Fruit fly (Drosophila melanogaster) whole organism, wandering third instar larva: Measurements from ENCODE around the gene Sc2.

Source experiments
- Abd-B ChIP-seq: fragments of >200 bp; optimal IDR thresholded peaks from 2 replicates; lab custom pipeline; 2017; ENCODE audit warnings: missing biosample characterization, missing genetic modification characterization
- CG32264 ChIP-seq: fragments of 200-800 bp; sonication (Bioruptor generic); optimal IDR thresholded peaks from 2 replicates; lab custom pipeline; 2016; ENCODE audit warnings: missing biosample characterization, missing genetic modification characterization
- CG9705 ChIP-seq: fragments of 200-800 bp; sonication (Bioruptor generic); optimal IDR thresholded peaks from 2 replicates; lab custom pipeline; 2018; ENCODE audit warnings: missing biosample characterization, mild to moderate bottlenecking, missing genetic modification characterization
- CrebA ChIP-seq: fragments of 200-800 bp; sonication (Bioruptor generic); optimal IDR thresholded peaks from 2 replicates; lab custom pipeline; 2016; ENCODE audit warnings: missing biosample characterization, mild to moderate bottlenecking, missing genetic modification characterization, borderline replicate concordance
- Dfd ChIP-seq: fragments of >200 bp; optimal IDR thresholded peaks from 2 replicates; lab custom pipeline; 2017; ENCODE audit warnings: missing biosample characterization, missing genetic modification characterization
- Dif ChIP-seq: fragments of 200-275, 200-300 bp; sonication (Bioruptor generic); optimal IDR thresholded peaks from 2 replicates; lab custom pipeline; 2018; ENCODE audit warnings: missing biosample characterization, missing genetic modification characterization; ENCODE audit not compliant: partially characterized antibody
- GATAd ChIP-seq: sonication (Bioruptor generic); optimal IDR thresholded peaks from 2 replicates; lab custom pipeline; 2016; ENCODE audit warnings: missing biosample characterization, missing genetic modification characterization
- HLH106 ChIP-seq: fragments of 200-800 bp; optimal IDR thresholded peaks from 3 replicates; lab custom pipeline; 2019; ENCODE audit warnings: missing biosample characterization, mild to moderate bottlenecking, missing genetic modification characterization, moderate library complexity
- Hnf4 ChIP-seq: fragments of 200-800 bp; sonication (Bioruptor generic); optimal IDR thresholded peaks from 2 replicates; lab custom pipeline; 2016; ENCODE audit warnings: missing biosample characterization, mild to moderate bottlenecking, missing genetic modification characterization
- Hr78 ChIP-seq: fragments of >200 bp; optimal IDR thresholded peaks from 2 replicates; lab custom pipeline; 2017; ENCODE audit warnings: missing biosample characterization, missing genetic modification characterization
- Hr83 ChIP-seq: fragments of 200-300 bp; sonication (Bioruptor generic); optimal IDR thresholded peaks from 2 replicates; lab custom pipeline; 2016; ENCODE audit warnings: missing biosample characterization, mild to moderate bottlenecking, missing genetic modification characterization, moderate library complexity; ENCODE audit not compliant: poor library complexity, severe bottlenecking
- Jra ChIP-seq: sonication (Bioruptor generic); optimal IDR thresholded peaks from 2 replicates; lab custom pipeline; 2016; ENCODE audit warnings: missing biosample characterization, missing genetic modification characterization
- Mio ChIP-seq: sonication (Bioruptor generic); optimal IDR thresholded peaks from 2 replicates; lab custom pipeline; 2016; ENCODE audit warnings: missing biosample characterization, missing genetic modification characterization
- OdsH ChIP-seq: fragments of 200-800 bp; sonication (Bioruptor generic); optimal IDR thresholded peaks from 2 replicates; lab custom pipeline; 2016; ENCODE audit warnings: missing biosample characterization, mild to moderate bottlenecking, missing genetic modification characterization
- Rel ChIP-seq, 2 experiments: fragments of 200-800 bp; sonication (Bioruptor generic) in 1 of 2; optimal IDR thresholded peaks; 2 replicates in 1 of 2; 3 replicates in 1 of 2; lab custom pipeline; 2016 to 2019; ENCODE audit warnings: mild to moderate bottlenecking in 2 of 2, missing biosample characterization in 2 of 2, missing genetic modification characterization in 2 of 2, moderate library complexity in 1 of 2
- Sp1 ChIP-seq: fragments of 200-800 bp; sonication (Bioruptor generic); optimal IDR thresholded peaks from 3 replicates; lab custom pipeline; 2019; ENCODE audit warnings: missing biosample characterization, mild to moderate bottlenecking, missing genetic modification characterization, moderate library complexity
- Vsx2 ChIP-seq: fragments of 200-300, 225-300 bp; sonication (Bioruptor generic); optimal IDR thresholded peaks from 2 replicates; lab custom pipeline; 2018; ENCODE audit warnings: missing biosample characterization, missing genetic modification characterization; ENCODE audit not compliant: partially characterized antibody
- br ChIP-seq: fragments of 200-800 bp; sonication (Bioruptor generic); optimal IDR thresholded peaks from 2 replicates; lab custom pipeline; 2016; ENCODE audit warnings: missing biosample characterization, missing genetic modification characterization
- brk ChIP-seq: fragments of 200-800 bp; sonication (Bioruptor generic); optimal IDR thresholded peaks from 2 replicates; lab custom pipeline; 2016; ENCODE audit warnings: missing biosample characterization, mild to moderate bottlenecking, missing genetic modification characterization
- dsf ChIP-seq: sonication (Bioruptor generic); optimal IDR thresholded peaks from 2 replicates; lab custom pipeline; 2016; ENCODE audit warnings: missing biosample characterization, missing genetic modification characterization, borderline replicate concordance
- ey ChIP-seq: fragments of 200-800 bp; sonication (Bioruptor generic); optimal IDR thresholded peaks from 2 replicates; lab custom pipeline; 2016; ENCODE audit warnings: missing biosample characterization, missing genetic modification characterization
- foxo ChIP-seq, 2 experiments: fragments of 200-800 bp; sonication (Bioruptor generic); optimal IDR thresholded peaks; 2 replicates in 1 of 2; 3 replicates in 1 of 2; lab custom pipeline; 2016 to 2017; ENCODE audit warnings: missing biosample characterization in 2 of 2, missing genetic modification characterization in 2 of 2
- fru ChIP-seq: fragments of 200-800 bp; sonication (Bioruptor generic); optimal IDR thresholded peaks from 3 replicates; lab custom pipeline; 2016; ENCODE audit warnings: missing biosample characterization, mild to moderate bottlenecking, missing genetic modification characterization
- h ChIP-seq: fragments of 200-800 bp; sonication (Bioruptor generic); optimal IDR thresholded peaks from 3 replicates; lab custom pipeline; 2016; ENCODE audit warnings: missing biosample characterization, mild to moderate bottlenecking, missing genetic modification characterization
- lola ChIP-seq: fragments of >200 bp; optimal IDR thresholded peaks from 2 replicates; lab custom pipeline; 2017; ENCODE audit warnings: missing biosample characterization, missing genetic modification characterization
- pan ChIP-seq: fragments of >200 bp; optimal IDR thresholded peaks from 2 replicates; lab custom pipeline; 2017
- psq ChIP-seq: fragments of 200-800 bp; sonication (Bioruptor generic); optimal IDR thresholded peaks from 3 replicates; lab custom pipeline; 2017; ENCODE audit warnings: missing biosample characterization, mild to moderate bottlenecking, missing genetic modification characterization, moderate library complexity
- rgr ChIP-seq: fragments of 200-800 bp; sonication (Bioruptor generic); optimal IDR thresholded peaks from 3 replicates; lab custom pipeline; 2016; ENCODE audit warnings: missing biosample characterization, mild to moderate bottlenecking, missing genetic modification characterization
- sage ChIP-seq: fragments of 200-800 bp; sonication (Bioruptor generic); optimal IDR thresholded peaks from 2 replicates; lab custom pipeline; 2016; ENCODE audit warnings: missing biosample characterization, mild to moderate bottlenecking, missing genetic modification characterization
- sv ChIP-seq: fragments of 200-800 bp; sonication (Bioruptor generic); optimal IDR thresholded peaks from 3 replicates; lab custom pipeline; 2016; ENCODE audit warnings: missing biosample characterization, missing genetic modification characterization
- tai ChIP-seq: sonication (Bioruptor generic); optimal IDR thresholded peaks from 2 replicates; lab custom pipeline; 2016; ENCODE audit warnings: missing biosample characterization, missing genetic modification characterization
- woc ChIP-seq: sonication (Bioruptor generic); optimal IDR thresholded peaks from 2 replicates; lab custom pipeline; 2016; ENCODE audit warnings: missing biosample characterization, mild to moderate bottlenecking, missing genetic modification characterization

The Sc2 gene

dm6 chr3L:3905111-3905510 lies 1.8 kb downstream of the Sc2 start, which contains the start of gene ida:
Gene ida, plus strand, starts transcription at chr3L:3905344.
- no peak for TF ChIP-seq brk (GFP tag; lab: Kevin White, UChicago)
- no peak for TF ChIP-seq pan (lab: Kevin White, UChicago)
- no peak for TF ChIP-seq HLH106 (tag; lab: Kevin White, UChicago)
- no peak for TF ChIP-seq Rel (GFP tag; optimal IDR thresholded peaks at IDR 0.05; lab: Kevin White, UChicago)
- peak; percentile 40 for TF ChIP-seq Rel (tag; optimal IDR thresholded peaks at IDR 0.05; lab: Kevin White, UChicago)
- TF ChIP-seq OdsH (GFP tag; lab: Kevin White, UChicago), result no peak
- no peak for TF ChIP-seq CG9705 (GFP tag; lab: Kevin White, UChicago)
- TF ChIP-seq h (GFP tag; lab: Kevin White, UChicago), result no peak
- TF ChIP-seq Jra (GFP tag; lab: Kevin White, UChicago), result no peak
- TF ChIP-seq sage (GFP tag; lab: Kevin White, UChicago), result no peak
- no peak for TF ChIP-seq GATAd
- TF ChIP-seq Abd-B, result no peak
- peak; percentile 76 for TF ChIP-seq Hnf4 (GFP tag; lab: Kevin White, UChicago)
- TF ChIP-seq Dif (GFP tag; lab: Kevin White, UChicago), result no peak
- no peak for TF ChIP-seq dsf
- no peak for TF ChIP-seq psq (GFP tag; lab: Kevin White, UChicago)

- TF ChIP-seq CG32264 (GFP tag; lab: Kevin White, UChicago), result no peak
- TF ChIP-seq psq (GFP tag; lab: Kevin White, UChicago), result no peak
- TF ChIP-seq lola, result no peak
- no peak for TF ChIP-seq br (GFP tag; lab: Kevin White, UChicago)
- no peak for TF ChIP-seq rgr (GFP tag; lab: Kevin White, UChicago)
- TF ChIP-seq Jra (GFP tag; lab: Kevin White, UChicago), result no peak
- TF ChIP-seq tai (GFP tag; lab: Kevin White, UChicago), result no peak
- TF ChIP-seq OdsH (GFP tag; lab: Kevin White, UChicago), result no peak
- TF ChIP-seq Dif (GFP tag; lab: Kevin White, UChicago), result no peak
- TF ChIP-seq sage (GFP tag; lab: Kevin White, UChicago), result peak; percentile 73
- TF ChIP-seq dsf, result no peak
- peak; percentile 7 for TF ChIP-seq Hr83
- TF ChIP-seq h (GFP tag; lab: Kevin White, UChicago), result no peak
- no peak for TF ChIP-seq sv
Observed at dm6 chr3L:3908838-3909810, 5.8 kb downstream of the Sc2 start.

- TF ChIP-seq pan (lab: Kevin White, UChicago) (no peak), CrebA (GFP tag; lab: Kevin White, UChicago) (no peak), woc (GFP tag; lab: Kevin White, UChicago) (no peak), Rel (GFP tag; optimal IDR thresholded peaks at IDR 0.05; lab: Kevin White, UChicago) (no peak), Rel (tag; optimal IDR thresholded peaks at IDR 0.05; lab: Kevin White, UChicago) (no peak), ey (GFP tag; lab: Kevin White, UChicago) (no peak), GATAd (no peak), Sp1 (GFP tag; lab: Kevin White, UChicago) (no peak), Dif (GFP tag; lab: Kevin White, UChicago) (no peak), psq (GFP tag; lab: Kevin White, UChicago) (no peak), foxo (GFP tag; optimal IDR thresholded peaks at IDR 0.05; lab: Kevin White, UChicago) (no peak), Hr83 (no peak), CG32264 (GFP tag; lab: Kevin White, UChicago) (no peak), Vsx2 (GFP tag; lab: Kevin White, UChicago) (no peak), Hnf4 (GFP tag; lab: Kevin White, UChicago) (no peak)
Observed at dm6 chr3L:3909831-3910230, 6.5 kb downstream of the Sc2 start, which contains the start of gene mge. Gene mge, minus strand, starts transcription at chr3L:3909931.

- TF ChIP-seq pan (lab: Kevin White, UChicago) (no peak), GATAd (no peak), Mio (no peak), fru (GFP tag; lab: Kevin White, UChicago) (no peak), Hr78 (GFP tag; lab: Kevin White, UChicago) (no peak), Dfd (GFP tag; lab: Kevin White, UChicago) (no peak), rgr (GFP tag; lab: Kevin White, UChicago) (no peak)
Observed at dm6 chr3L:3912134-3912533, 8.8 kb downstream of the Sc2 start.
